Fruit fly (Drosophila melanogaster): ENCODE data around the gene rtp.
A peak's percentile ranks its signal among the peaks of the same experiment; 100 is the strongest.

rtp gene

DNA sequence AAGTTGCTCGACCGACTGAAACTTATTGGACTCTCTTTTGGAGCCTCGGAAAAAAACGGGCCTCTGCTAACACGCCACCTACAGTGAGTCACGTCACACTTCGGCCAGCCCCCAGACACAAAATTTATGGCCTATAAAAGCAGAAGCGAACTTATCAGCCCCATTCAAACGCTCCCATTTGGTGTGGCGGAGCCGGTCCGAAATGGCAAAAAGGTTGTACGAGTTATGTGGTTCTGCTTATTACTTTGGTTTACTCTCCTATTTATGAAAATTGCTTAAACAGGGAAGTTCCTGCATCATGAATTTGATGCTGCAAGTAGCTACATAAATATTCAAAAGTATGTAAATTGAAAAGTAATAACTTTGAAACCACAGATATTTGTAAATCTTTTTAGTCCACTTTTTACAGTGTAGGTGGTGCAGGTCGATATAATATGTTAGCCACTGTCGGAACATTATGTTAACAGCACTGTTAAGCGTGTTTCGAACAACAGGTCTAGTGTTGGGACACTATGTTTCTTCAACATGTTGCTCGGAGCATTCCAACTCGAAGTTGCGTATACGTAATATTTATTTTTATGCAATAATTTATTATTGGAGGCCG lies 46.3 kb upstream of the rtp start (continued):
- TF ChIP-seq gcm (GFP tag; optimal IDR thresholded peaks at IDR 0.05) (peak; percentile 90), nerfin-2 (GFP tag; IDR thresholded peaks at IDR 0.05; ENCODE audit: partially characterized antibody) (no peak), CG4854 (GFP tag; optimal IDR thresholded peaks at IDR 0.05) (peak; percentile 91), NC2α (GFP tag; optimal IDR thresholded peaks at IDR 0.05) (peak; percentile 78), fru (optimal IDR thresholded peaks at IDR 0.05) (no peak), BEAF-32 (GFP tag; optimal IDR thresholded peaks at IDR 0.05) (no peak), CG4617 (GFP tag; optimal IDR thresholded peaks at IDR 0.05; ENCODE audit: borderline replicate concordance) (peak; percentile 51), D19B (GFP tag; optimal IDR thresholded peaks at IDR 0.05) (peak; percentile 85), CG17912 (GFP tag; optimal IDR thresholded peaks at IDR 0.05) (peak; percentile 77), emc (GFP tag; optimal IDR thresholded peaks at IDR 0.05) (peak; percentile 88), CG8388 (GFP tag; optimal IDR thresholded peaks at IDR 0.05) (peak; percentile 99), bab2 (GFP tag; optimal IDR thresholded peaks at IDR 0.05) (peak; percentile 87), CG11560 (tag; IDR thresholded peaks at IDR 0.05) (peak; percentile 70), Doc2 (GFP tag; IDR thresholded peaks at IDR 0.05) (0 out of 2 replicates have a peak, but pooled peaks have one; percentile 40), row (GFP tag; IDR thresholded peaks at IDR 0.05) (peak; percentile 91), Dp (GFP tag; optimal IDR thresholded peaks at IDR 0.05) (no peak), C15 (GFP tag; IDR thresholded peaks at IDR 0.05) (0 out of 3 replicates have a peak, but pooled peaks have one; percentile 68), Mrtf (GFP tag; IDR thresholded peaks at IDR 0.05) (peak; percentile 73; the same call in 2 of the 3 replicates), kay (GFP tag; optimal IDR thresholded peaks at IDR 0.05) (peak; percentile 92), Hey (tag; optimal IDR thresholded peaks at IDR 0.05) (peak; percentile 65), inv (GFP tag; IDR thresholded peaks at IDR 0.05; ENCODE audit: partially characterized antibody) (no peak), Hr78 (GFP tag; optimal IDR thresholded peaks at IDR 0.05) (peak in 1 of 2 experiments; percentile 84), kni (GFP tag; optimal IDR thresholded peaks at IDR 0.05) (peak; percentile 81), bsh (GFP tag; optimal IDR thresholded peaks at IDR 0.05) (peak; percentile 74 to 91), Tbp (GFP tag; optimal IDR thresholded peaks at IDR 0.05) (no peak), CG6654 (GFP tag; optimal IDR thresholded peaks at IDR 0.05) (peak; percentile 83), amos (GFP tag; IDR thresholded peaks at IDR 0.05; ENCODE audit: partially characterized antibody) (no peak; the same call in 1 of the 2 replicates), cad (GFP tag; optimal IDR thresholded peaks at IDR 0.05) (no peak), ash1 (GFP tag; optimal IDR thresholded peaks at IDR 0.05) (peak; percentile 22), CG2116 (GFP tag; optimal IDR thresholded peaks at IDR 0.05) (peak; percentile 58), ems (GFP tag; optimal IDR thresholded peaks at IDR 0.05) (peak; percentile 90), en (GFP tag; optimal IDR thresholded peaks at IDR 0.05) (peak; percentile 90), CG9932 (GFP tag; IDR thresholded peaks at IDR 0.05) (peak; percentile 88), zen2 (GFP tag; IDR thresholded peaks at IDR 0.05; ENCODE audit: partially characterized antibody) (no peak), CG2120 (GFP tag; optimal IDR thresholded peaks at IDR 0.05) (peak; percentile 96), dmrt11E (tag; optimal IDR thresholded peaks at IDR 0.05) (peak; percentile 54), CG16813 (GFP tag; IDR thresholded peaks at IDR 0.05; ENCODE audit: partially characterized antibody) (no peak), gem (tag; optimal IDR thresholded peaks at IDR 0.05) (peak; percentile 94), Deaf1 (tag; optimal IDR thresholded peaks at IDR 0.05) (peak; percentile 78), CG18619 (GFP tag; optimal IDR thresholded peaks at IDR 0.05) (peak; percentile 92), hth (optimal IDR thresholded peaks at IDR 0.05) (no peak), CG6175 (GFP tag; IDR thresholded peaks at IDR 0.05) (peak; percentile 89), salm (tag; optimal IDR thresholded peaks at IDR 0.05) (peak; percentile 82), CG9727 (GFP tag; optimal IDR thresholded peaks at IDR 0.05) (peak; percentile 93), zen (tag; optimal IDR thresholded peaks at IDR 0.05) (peak; percentile 65), Taf1 (GFP tag; IDR thresholded peaks at IDR 0.05) (peak; percentile 71; the same call in 1 of the 2 replicates), Med (GFP tag) (peak; percentile 99), Atf3 (GFP tag; optimal IDR thresholded peaks at IDR 0.05) (peak; percentile 74), crol (GFP tag; IDR thresholded peaks at IDR 0.05) (no peak), gsb (GFP tag; IDR thresholded peaks at IDR 0.05) (peak; percentile 83)
